Worm (Caenorhabditis elegans): ENCODE results near the gene Y59C2A.1.

ce11 chrII:2207812-2208211 is at the start of gene Y59C2A.1:
- TF ChIP-seq lin-39 (tag; optimal IDR thresholded peaks at IDR 0.05) (no peak), ceh-28 (tag; optimal IDR thresholded peaks at IDR 0.05) (no peak), sdz-12 (GFP tag; optimal IDR thresholded peaks at IDR 0.05) (no peak), aha-1 (tag) (no peak)
